Worm (Caenorhabditis elegans): Measurements from ENCODE around the gene srv-22.

srv-22 gene

DNA sequence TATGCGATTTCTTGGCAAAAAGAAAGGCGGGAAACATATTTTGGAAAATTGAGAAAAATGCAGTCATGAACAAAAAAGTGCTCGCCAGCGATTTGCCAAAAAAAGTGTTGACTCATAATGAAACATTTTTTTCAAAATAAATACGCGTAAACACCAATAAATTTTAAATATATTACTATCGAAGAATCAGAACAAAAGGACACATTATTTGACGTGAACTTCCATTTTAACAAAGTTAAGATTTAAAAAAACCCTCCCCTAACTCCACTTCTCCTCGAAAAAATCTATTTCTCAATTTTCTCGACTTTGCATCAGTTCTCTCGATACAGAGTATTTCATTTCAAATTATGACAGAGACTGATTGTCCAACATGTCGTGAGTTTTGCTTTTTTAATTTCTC is 16.6 kb upstream of the srv-22 start, which contains the start of gene pck-3:
Gene pck-3, plus strand, starts transcription at position 301 of the 400 bp plus-strand sequence.
- no peak for TF ChIP-seq aly-2 (tag; optimal IDR thresholded peaks at IDR 0.05)
- TF ChIP-seq Y55F3AM.14 (GFP tag; optimal IDR thresholded peaks at IDR 0.05): no peak
- no peak for TF ChIP-seq lin-13 (GFP tag; optimal IDR thresholded peaks at IDR 0.05)
- no peak for TF ChIP-seq alr-1 (tag; optimal IDR thresholded peaks at IDR 0.05)
- no peak for TF ChIP-seq nhr-21 (tag; optimal IDR thresholded peaks at IDR 0.05)
- no peak for TF ChIP-seq ceh-16 (tag; optimal IDR thresholded peaks at IDR 0.05)
- no peak for TF ChIP-seq lsy-2 (tag; optimal IDR thresholded peaks at IDR 0.05)

DNA sequence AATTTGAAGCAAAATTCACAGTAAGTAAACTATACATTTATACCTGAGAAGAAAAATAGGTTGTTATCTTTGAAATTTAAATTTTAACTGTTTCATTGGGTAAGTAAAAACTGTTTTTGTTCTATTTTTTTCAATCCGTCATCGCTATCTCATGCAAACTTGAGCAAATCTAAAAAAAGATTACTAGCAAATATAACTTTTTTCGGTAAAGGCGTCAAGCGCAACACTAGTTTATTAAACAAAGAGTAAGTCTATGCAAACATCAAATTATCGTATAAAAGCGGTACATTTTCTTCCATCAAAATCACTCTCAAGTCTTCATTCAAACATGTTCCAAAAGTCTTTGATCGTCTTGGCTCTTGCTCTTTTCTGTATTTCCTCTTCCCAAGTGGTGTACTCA is 15.4 kb upstream of the srv-22 start, which contains the start of gene nspb-6:
Gene nspb-6, plus strand, starts transcription at position 301 of the 400 bp plus-strand sequence.
- TF ChIP-seq aly-2 (tag; optimal IDR thresholded peaks at IDR 0.05) (no peak), lin-39 (tag; optimal IDR thresholded peaks at IDR 0.05) (no peak), nhr-6 (tag; optimal IDR thresholded peaks at IDR 0.05) (no peak), blmp-1 (tag; optimal IDR thresholded peaks at IDR 0.05; ENCODE audit: insufficient read depth) (no peak)

DNA sequence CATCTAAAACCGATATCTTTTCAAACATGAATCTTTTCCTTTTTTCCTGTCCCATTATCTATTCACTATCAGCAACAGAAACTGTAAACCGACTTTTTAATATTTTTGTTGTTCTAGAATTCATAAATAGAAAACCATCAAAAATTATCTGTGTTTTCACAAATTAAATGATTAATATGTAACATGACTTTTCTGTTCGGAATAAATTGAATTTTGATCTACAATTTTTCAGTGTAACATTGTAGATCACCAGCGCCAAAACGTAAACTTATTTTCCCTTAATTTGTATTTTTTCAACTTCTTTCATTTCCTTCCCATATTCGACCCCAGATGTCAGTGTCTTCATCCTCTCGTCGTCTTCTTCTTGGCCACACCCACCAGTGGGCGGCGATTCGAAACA is 11.5 kb upstream of the srv-22 start, which contains the start of gene H04M03.3:
Gene H04M03.3, plus strand, starts transcription at position 301 of the 400 bp plus-strand sequence.
- TF ChIP-seq zag-1 (tag; optimal IDR thresholded peaks at IDR 0.05): no peak
- no peak for TF ChIP-seq ztf-11 (tag; optimal IDR thresholded peaks at IDR 0.05)
- TF ChIP-seq nhr-77 (tag; optimal IDR thresholded peaks at IDR 0.05): no peak
- TF ChIP-seq nhr-25 (tag; optimal IDR thresholded peaks at IDR 0.05): no peak
- TF ChIP-seq skn-1 (tag; optimal IDR thresholded peaks at IDR 0.05): no peak
- TF ChIP-seq F13H6.1 (tag; optimal IDR thresholded peaks at IDR 0.05): no peak
- no peak for TF ChIP-seq ztf-1 (GFP tag; conservative IDR thresholded peaks at IDR 0.05)
- no peak for TF ChIP-seq nhr-12 (tag; optimal IDR thresholded peaks at IDR 0.05)
- no peak for TF ChIP-seq sma-9 (GFP tag; optimal IDR thresholded peaks at IDR 0.05)
- TF ChIP-seq sma-9 (tag; optimal IDR thresholded peaks at IDR 0.05): no peak
- no peak for TF ChIP-seq nhr-129 (tag; optimal IDR thresholded peaks at IDR 0.05)
- TF ChIP-seq blmp-1 (tag; optimal IDR thresholded peaks at IDR 0.05; ENCODE audit: insufficient read depth): no peak
- TF ChIP-seq ZK546.5 (tag; optimal IDR thresholded peaks at IDR 0.05): no peak
- TF ChIP-seq peb-1 (tag; optimal IDR thresholded peaks at IDR 0.05): no peak
- no peak for TF ChIP-seq nhr-11 (tag; optimal IDR thresholded peaks at IDR 0.05)
- TF ChIP-seq C34F6.9 (tag; optimal IDR thresholded peaks at IDR 0.05): no peak
- no peak for TF ChIP-seq nhr-10 (tag; optimal IDR thresholded peaks at IDR 0.05)
- TF ChIP-seq gmeb-1 (tag; optimal IDR thresholded peaks at IDR 0.05): no peak
- TF ChIP-seq sma-3 (GFP tag; optimal IDR thresholded peaks at IDR 0.05): no peak
- no peak for TF ChIP-seq alr-1 (tag; optimal IDR thresholded peaks at IDR 0.05)

DNA sequence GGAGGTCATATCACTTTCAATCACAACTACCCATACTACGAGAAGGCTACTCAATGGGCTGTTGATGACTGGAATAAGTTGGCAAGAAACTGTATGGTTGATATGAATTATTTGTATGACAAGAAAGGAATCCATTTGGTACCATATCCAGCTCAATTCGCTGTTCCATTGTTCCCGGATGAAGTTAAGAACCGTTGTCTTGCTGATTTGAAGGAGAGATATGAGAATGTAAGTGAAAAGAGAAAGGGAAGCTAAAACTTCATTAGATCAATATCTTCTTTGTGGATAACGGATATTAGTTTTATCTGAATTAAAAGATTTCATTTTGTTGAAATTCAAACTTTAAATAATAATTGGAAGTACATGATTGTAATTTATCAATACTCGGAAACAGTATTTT is 6.9 kb upstream of the srv-22 start:
- no peak for TF ChIP-seq aly-2 (tag; optimal IDR thresholded peaks at IDR 0.05)
- no peak for TF ChIP-seq peb-1 (tag; optimal IDR thresholded peaks at IDR 0.05)
- no peak for TF ChIP-seq C34F6.9 (tag; optimal IDR thresholded peaks at IDR 0.05)
- TF ChIP-seq nhr-25 (tag; optimal IDR thresholded peaks at IDR 0.05): no peak
- no peak for TF ChIP-seq skn-1 (tag; optimal IDR thresholded peaks at IDR 0.05)
- TF ChIP-seq nhr-129 (tag; optimal IDR thresholded peaks at IDR 0.05): no peak
- TF ChIP-seq sem-4 (tag; optimal IDR thresholded peaks at IDR 0.05): no peak
- no peak for TF ChIP-seq dmd-4 (tag; optimal IDR thresholded peaks at IDR 0.05)
- no peak for TF ChIP-seq snpc-4 (tag; optimal IDR thresholded peaks at IDR 0.05)
- TF ChIP-seq egl-27 (tag; optimal IDR thresholded peaks at IDR 0.05): no peak
- TF ChIP-seq R02D3.7 (tag; optimal IDR thresholded peaks at IDR 0.05): no peak
- no peak for TF ChIP-seq unc-39 (tag; optimal IDR thresholded peaks at IDR 0.05)

DNA sequence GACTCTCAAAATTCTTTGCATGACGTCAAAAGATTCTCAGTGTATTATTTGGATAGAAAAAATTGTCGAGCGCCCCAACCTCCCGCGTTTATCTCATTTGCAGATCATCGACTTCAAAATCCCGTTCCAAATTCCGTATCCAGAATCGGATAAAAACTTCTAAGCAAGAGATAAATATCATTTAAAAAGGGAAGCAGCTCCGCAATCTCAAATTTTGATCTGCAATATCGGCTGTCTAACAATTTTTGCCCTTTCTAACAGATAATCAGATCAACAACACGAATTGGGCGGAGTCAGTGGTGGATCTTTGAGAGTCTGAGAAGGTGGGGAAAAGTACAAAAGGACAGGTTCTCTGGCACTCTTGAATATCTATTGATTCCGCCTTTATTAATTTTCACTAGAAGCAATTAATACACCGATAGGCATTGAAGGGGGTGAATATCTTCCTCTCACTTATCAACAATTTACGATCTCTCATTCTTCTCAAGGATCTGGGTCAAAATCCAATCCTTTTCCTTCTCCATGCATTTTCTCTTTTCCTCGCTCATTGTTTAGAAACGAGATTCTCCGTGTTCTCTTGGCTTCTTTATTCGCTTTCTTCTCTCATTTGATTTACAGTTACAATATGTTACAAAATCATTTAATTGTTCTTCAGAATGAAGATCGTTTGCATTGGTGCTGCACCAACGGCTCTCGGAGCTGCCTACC is 5.6 kb upstream of the srv-22 start, which contains the start of gene glf-1:
Gene glf-1, plus strand, starts transcription at position 656 of the 708 bp plus-strand sequence.
- TF ChIP-seq egl-27 (tag; optimal IDR thresholded peaks at IDR 0.05) (no peak), skn-1 (tag; optimal IDR thresholded peaks at IDR 0.05) (no peak), elt-1 (tag; optimal IDR thresholded peaks at IDR 0.05) (peak; percentile 62), nhr-23 (tag; optimal IDR thresholded peaks at IDR 0.05) (no peak), ztf-11 (tag; optimal IDR thresholded peaks at IDR 0.05) (no peak), sma-3 (GFP tag; optimal IDR thresholded peaks at IDR 0.05) (no peak), unc-55 (GFP tag; optimal IDR thresholded peaks at IDR 0.05) (no peak), blmp-1 (tag; optimal IDR thresholded peaks at IDR 0.05; ENCODE audit: insufficient read depth) (peak; percentile 8)
